Worm (Caenorhabditis elegans) whole organism, L4 larva: Measurements from ENCODE around the gene amx-1.

ENCODE experiments used
- Y105C5A.15 ChIP-seq: fragments of 200-800 bp; sonication (Bioruptor generic); IDR thresholded peaks from 2 replicates; pipeline ENCODE4 v1.3.6; 2022; ENCODE audit warnings: missing genetic modification characterization, missing compliant biosample characterization
- ces-1 ChIP-seq: fragments of 150-350 bp; sonication (generic microtip); optimal IDR thresholded peaks from 4 replicates; lab custom pipeline; 2014; ENCODE audit warnings: missing biosample characterization, missing genetic modification reagents, missing genetic modification characterization
- ctbp-1 ChIP-seq: fragments of 200-800 bp; sonication (Bioruptor generic); IDR thresholded peaks from 2 replicates; pipeline ENCODE4 v1.3.6; 2022; ENCODE audit warnings: missing genetic modification reagents, missing genetic modification characterization, missing compliant biosample characterization
- lin-13 ChIP-seq: fragments of 150-350 bp; optimal IDR thresholded peaks from 2 replicates; lab custom pipeline; 2014; ENCODE audit warnings: missing biosample characterization, missing genetic modification reagents, missing genetic modification characterization
- lin-29 ChIP-seq: fragments of 200-800 bp; sonication (Bioruptor generic); IDR thresholded peaks from 2 replicates; pipeline ENCODE4 v1.3.6; 2022; ENCODE audit warnings: missing genetic modification reagents, missing genetic modification characterization, missing compliant biosample characterization
- mep-1 ChIP-seq: fragments of 150-350 bp; sonication (generic microtip); optimal IDR thresholded peaks from 3 replicates; lab custom pipeline; 2014; ENCODE audit warnings: missing biosample characterization, missing genetic modification characterization
- nhr-10 ChIP-seq: fragments of 150-350 bp; optimal IDR thresholded peaks from 2 replicates; lab custom pipeline; 2014; ENCODE audit warnings: missing biosample characterization, missing genetic modification characterization
- nhr-111 ChIP-seq: fragments of 200-800 bp; sonication (Bioruptor generic); optimal IDR thresholded peaks from 2 replicates; lab custom pipeline; 2018; ENCODE audit warnings: mild to moderate bottlenecking, missing genetic modification characterization, missing compliant biosample characterization
- nhr-77 ChIP-seq: fragments of 150-350 bp; optimal IDR thresholded peaks from 2 replicates; lab custom pipeline; 2014; ENCODE audit warnings: missing biosample characterization, missing genetic modification characterization
- snpc-4 ChIP-seq: fragments of 150-350 bp; optimal IDR thresholded peaks from 2 replicates; lab custom pipeline; 2014; ENCODE audit warnings: missing biosample characterization, missing genetic modification characterization

DNA sequence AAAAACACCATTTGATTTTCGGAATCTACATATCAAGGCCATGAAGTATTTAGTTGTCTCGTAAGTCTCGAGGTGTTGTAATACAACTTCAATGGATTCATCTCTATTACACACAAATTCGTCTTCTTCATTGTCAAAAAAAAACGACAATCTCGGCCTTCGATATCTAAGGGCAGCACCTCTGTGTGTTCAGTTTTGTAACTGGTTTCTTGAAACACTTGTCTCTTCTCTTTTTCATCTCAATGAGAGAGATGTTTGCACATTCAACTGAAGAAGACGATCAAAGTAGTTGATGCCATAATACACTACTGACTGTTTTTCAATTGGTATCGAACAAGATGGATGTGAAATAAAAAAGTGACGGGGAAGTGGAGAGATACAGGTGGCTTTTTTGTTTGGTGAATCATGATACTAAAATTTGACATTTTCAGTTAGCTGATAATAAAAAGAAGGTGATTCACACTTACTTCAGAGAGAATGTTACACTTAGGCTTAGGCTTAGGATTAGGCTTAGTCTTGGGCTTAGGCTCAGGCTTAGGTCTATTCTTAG lies 10.8 kb upstream of the amx-1 start:
- no peak for TF ChIP-seq lin-29 (GFP tag; lab: Robert Waterston, UW)
- no peak for TF ChIP-seq nhr-111 (GFP tag; lab: Kevin White, UChicago)
- TF ChIP-seq ctbp-1 (GFP tag; lab: Robert Waterston, UW) = no peak
- peak; percentile 26 for TF ChIP-seq mep-1 (tag; lab: Kevin White, UChicago)
- no peak for TF ChIP-seq nhr-10 (tag; lab: Kevin White, UChicago)
- no peak for TF ChIP-seq ces-1
- no peak for TF ChIP-seq lin-13 (GFP tag; lab: Kevin White, UChicago)
- TF ChIP-seq Y105C5A.15 (GFP tag; lab: Robert Waterston, UW) = no peak
- no peak for TF ChIP-seq nhr-77 (tag; lab: Kevin White, UChicago)
- TF ChIP-seq snpc-4 (tag; lab: Kevin White, UChicago) = no peak
